Worm (Caenorhabditis elegans) whole organism, late embryonic: ENCODE measurements around the gene K10B4.3.

Experiments
- C38D4.7 ChIP-seq: fragments of 200-800 bp; sonication (Bioruptor generic); optimal IDR thresholded peaks from 2 replicates; lab custom pipeline; 2018; ENCODE audit warnings: mild to moderate bottlenecking, missing genetic modification characterization, moderate library complexity, missing compliant biosample characterization
- K02D7.2 ChIP-seq: sonication (generic microtip); optimal IDR thresholded peaks from 2 replicates; lab custom pipeline; 2017; ENCODE audit warnings: mild to moderate bottlenecking, missing genetic modification characterization, missing compliant biosample characterization
- Y22D7AL.16 ChIP-seq: sonication (generic microtip); optimal IDR thresholded peaks from 2 replicates; lab custom pipeline; 2016; ENCODE audit warnings: missing genetic modification characterization, missing compliant biosample characterization
- ceh-19 ChIP-seq: fragments of 200-800 bp; sonication (Bioruptor generic); optimal IDR thresholded peaks from 2 replicates; lab custom pipeline; 2018; ENCODE audit warnings: mild to moderate bottlenecking, missing genetic modification characterization, missing compliant biosample characterization
- ceh-22 ChIP-seq: sonication (generic microtip); optimal IDR thresholded peaks from 2 replicates; lab custom pipeline; 2017; ENCODE audit warnings: missing biosample characterization, missing genetic modification characterization
- ceh-30 ChIP-seq: fragments of 150-350 bp; optimal IDR thresholded peaks from 2 replicates; lab custom pipeline; 2014; ENCODE audit warnings: missing biosample characterization, missing genetic modification characterization
- ceh-31 ChIP-seq: sonication (generic microtip); optimal IDR thresholded peaks from 2 replicates; lab custom pipeline; 2016; ENCODE audit warnings: missing genetic modification characterization, missing compliant biosample characterization
- ceh-6 ChIP-seq: fragments of 200-800 bp; sonication (Bioruptor generic); optimal IDR thresholded peaks from 2 replicates; lab custom pipeline; 2018; ENCODE audit warnings: mild to moderate bottlenecking, missing genetic modification characterization, missing compliant biosample characterization
- dmd-4 ChIP-seq: sonication (generic microtip); optimal IDR thresholded peaks from 2 replicates; lab custom pipeline; 2016; ENCODE audit warnings: borderline replicate concordance, missing genetic modification characterization, missing compliant biosample characterization
- elt-2 ChIP-seq: sonication (generic microtip); optimal IDR thresholded peaks from 2 replicates; lab custom pipeline; 2016; ENCODE audit warnings: missing genetic modification reagents, missing genetic modification characterization, missing compliant biosample characterization
- elt-4 ChIP-seq: sonication (generic microtip); optimal IDR thresholded peaks from 2 replicates; lab custom pipeline; 2016; ENCODE audit warnings: missing genetic modification characterization, missing compliant biosample characterization
- ets-4 ChIP-seq: sonication (generic microtip); optimal IDR thresholded peaks from 2 replicates; lab custom pipeline; 2016; ENCODE audit warnings: missing genetic modification characterization, missing compliant biosample characterization
- fax-1 ChIP-seq: sonication (generic microtip); optimal IDR thresholded peaks from 2 replicates; lab custom pipeline; 2016; ENCODE audit warnings: missing genotype, missing genetic modification characterization, missing compliant biosample characterization
- lin-11 ChIP-seq: fragments of 200-800 bp; sonication (Bioruptor generic); optimal IDR thresholded peaks from 2 replicates; lab custom pipeline; 2018; ENCODE audit warnings: mild to moderate bottlenecking, missing genetic modification characterization, missing compliant biosample characterization
- madf-2 ChIP-seq: sonication (generic microtip); optimal IDR thresholded peaks from 2 replicates; lab custom pipeline; 2017; ENCODE audit warnings: missing genetic modification characterization, missing compliant biosample characterization
- mec-3 ChIP-seq: sonication (generic microtip); optimal IDR thresholded peaks from 2 replicates; lab custom pipeline; 2016; ENCODE audit warnings: borderline replicate concordance, missing genetic modification characterization, missing compliant biosample characterization
- nfya-1 ChIP-seq: sonication (generic microtip); optimal IDR thresholded peaks from 2 replicates; lab custom pipeline; 2017; ENCODE audit warnings: missing genetic modification characterization, mild to moderate bottlenecking, missing compliant biosample characterization, antibody characterized with exemption, moderate library complexity
- nhr-11 ChIP-seq: fragments of 150-350 bp; optimal IDR thresholded peaks from 2 replicates; lab custom pipeline; 2014; ENCODE audit warnings: missing biosample characterization, missing genetic modification characterization
- pag-3 ChIP-seq: sonication (generic microtip); optimal IDR thresholded peaks from 2 replicates; lab custom pipeline; 2016; ENCODE audit warnings: missing compliant biosample characterization, missing genetic modification characterization, borderline replicate concordance
- pat-9 ChIP-seq: fragments of 200-800 bp; sonication (Bioruptor generic); optimal IDR thresholded peaks from 2 replicates; lab custom pipeline; 2018; ENCODE audit warnings: mild to moderate bottlenecking, missing genetic modification characterization, moderate library complexity, missing compliant biosample characterization
- pax-1 ChIP-seq: fragments of 150-350 bp; optimal IDR thresholded peaks from 2 replicates; lab custom pipeline; 2014; ENCODE audit warnings: missing biosample characterization, missing genetic modification characterization
- pha-2 ChIP-seq: sonication (generic microtip); optimal IDR thresholded peaks from 2 replicates; lab custom pipeline; 2017; ENCODE audit warnings: mild to moderate bottlenecking, missing genetic modification characterization, missing compliant biosample characterization
- pros-1 ChIP-seq: fragments of 150-350 bp; optimal IDR thresholded peaks from 2 replicates; lab custom pipeline; 2014; ENCODE audit warnings: missing biosample characterization, missing genetic modification reagents, missing genetic modification characterization
- ref-2 ChIP-seq: sonication (generic microtip); optimal IDR thresholded peaks from 2 replicates; lab custom pipeline; 2016; ENCODE audit warnings: missing genetic modification characterization, missing compliant biosample characterization
- sdc-2 ChIP-seq: sonication (generic microtip); optimal IDR thresholded peaks from 2 replicates; lab custom pipeline; 2016; ENCODE audit warnings: missing genotype, missing genetic modification characterization, missing compliant biosample characterization
- syd-9 ChIP-seq: sonication (generic microtip); optimal IDR thresholded peaks from 2 replicates; lab custom pipeline; 2016; ENCODE audit warnings: mild to moderate bottlenecking, missing genetic modification characterization, moderate library complexity, missing compliant biosample characterization
- tbx-2 ChIP-seq: sonication (generic microtip); optimal IDR thresholded peaks from 2 replicates; lab custom pipeline; 2016; ENCODE audit warnings: missing genetic modification characterization, missing compliant biosample characterization
- tbx-7 ChIP-seq: sonication (generic microtip); optimal IDR thresholded peaks from 2 replicates; lab custom pipeline; 2016; ENCODE audit warnings: missing genotype, missing genetic modification characterization, missing compliant biosample characterization
- unc-3 ChIP-seq, 2 experiments: fragments of 200-800 bp in 1 of 2; sonication (Bioruptor generic) in 1 of 2; sonication (generic microtip) in 1 of 2; conservative IDR thresholded peaks in 1 of 2; optimal IDR thresholded peaks in 1 of 2; 2 replicates each; pipeline versions ENCODE4 v1.3.6 to Lab custom; 2016 to 2022; ENCODE audit warnings: missing compliant biosample characterization in 2 of 2, missing genetic modification characterization in 2 of 2, missing genetic modification reagents in 1 of 2
- unc-42 ChIP-seq: sonication (generic microtip); optimal IDR thresholded peaks from 2 replicates; lab custom pipeline; 2016; ENCODE audit warnings: missing genotype, missing genetic modification characterization, missing compliant biosample characterization
- unc-55 ChIP-seq: sonication (generic microtip); optimal IDR thresholded peaks from 2 replicates; lab custom pipeline; 2017; ENCODE audit warnings: missing biosample characterization, missing genetic modification reagents, missing genetic modification characterization

K10B4.3 gene

DNA sequence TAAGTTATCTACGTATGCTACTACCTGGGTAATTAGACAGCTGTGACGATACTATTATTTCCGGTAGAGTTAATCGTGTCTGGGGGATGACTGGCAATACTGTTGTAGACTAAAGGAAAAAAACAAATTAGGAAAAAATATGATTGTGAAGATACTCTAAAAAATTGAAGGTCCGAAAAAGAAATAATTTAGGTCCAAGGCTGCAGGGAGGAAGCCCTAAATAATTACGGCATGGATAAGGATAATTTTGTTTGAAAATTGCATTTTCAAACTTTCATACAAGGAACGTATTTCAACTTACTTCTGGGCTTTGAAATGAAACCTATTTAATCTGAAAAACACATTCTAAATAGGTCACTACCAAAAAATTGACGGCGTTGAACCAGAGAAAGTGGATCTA, 7.9 kb upstream of the K10B4.3 start, which contains the start of gene srd-3:
srd-3 (minus strand) TSS at position 101 of the 400 bp plus-strand sequence.
- TF ChIP-seq syd-9 (tag; lab: Kevin White, UChicago), result no peak
- no peak for TF ChIP-seq dmd-4 (tag; lab: Kevin White, UChicago)
- TF ChIP-seq Y22D7AL.16 (tag; lab: Kevin White, UChicago), result no peak
- no peak for TF ChIP-seq ets-4 (tag; lab: Kevin White, UChicago)
- no peak for TF ChIP-seq pag-3 (tag; lab: Kevin White, UChicago)
- no peak for TF ChIP-seq madf-2
- no peak for TF ChIP-seq elt-4
- no peak for TF ChIP-seq pros-1
- no peak for TF ChIP-seq pax-1 (tag; lab: Kevin White, UChicago)
- no peak for TF ChIP-seq C38D4.7 (GFP tag; lab: Kevin White, UChicago)
- no peak for TF ChIP-seq mec-3
- TF ChIP-seq K02D7.2 (tag; lab: Kevin White, UChicago), result no peak
- no peak for TF ChIP-seq ceh-6 (GFP tag; lab: Kevin White, UChicago)
- TF ChIP-seq pha-2 (tag; lab: Kevin White, UChicago), result no peak
- TF ChIP-seq ref-2 (tag; lab: Kevin White, UChicago), result no peak
- TF ChIP-seq elt-2, result no peak

DNA sequence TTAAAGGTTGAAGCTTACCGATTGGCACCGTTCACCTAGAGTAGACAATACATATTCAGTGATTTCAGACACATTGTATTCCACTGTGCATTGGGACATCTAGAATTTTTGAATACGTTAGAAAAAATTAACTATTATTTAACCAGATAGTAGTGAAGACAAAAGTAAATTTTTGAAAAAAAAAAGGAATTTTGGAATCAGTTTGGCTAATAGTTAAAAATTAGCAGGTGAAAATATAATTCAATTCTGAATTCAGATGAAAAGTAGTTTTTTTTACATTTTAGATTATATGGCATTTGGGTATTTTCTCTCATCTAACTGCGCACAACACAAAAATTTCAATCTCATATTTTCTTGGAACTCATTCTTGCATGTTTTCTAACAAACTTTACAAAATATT, 3.9 kb upstream of the K10B4.3 start, which contains the start of gene nmur-2:
nmur-2 (minus strand) TSS at position 101 of the 400 bp plus-strand sequence.
- no peak for TF ChIP-seq nhr-11
- TF ChIP-seq, all 69 proteins: peak for 0

DNA sequence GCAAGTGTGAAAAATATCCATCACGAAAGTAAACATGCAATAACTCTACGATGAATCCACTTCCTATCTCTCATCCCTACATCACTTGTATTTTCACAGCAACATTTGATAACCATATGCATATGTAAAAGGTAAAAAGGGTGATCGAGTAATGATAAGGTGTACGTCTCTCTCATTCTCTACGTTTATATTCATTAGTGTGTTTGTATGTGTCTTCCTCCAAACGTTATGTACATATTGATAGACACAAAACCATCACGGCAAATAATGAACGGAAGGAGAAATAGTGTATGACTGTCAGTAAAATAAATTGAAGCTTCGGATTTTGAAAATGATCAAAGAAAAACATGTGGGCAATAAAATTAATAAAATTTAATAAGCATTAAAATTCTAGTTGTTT, 1.5 kb upstream of the K10B4.3 start:
- peak; percentile 40 for TF ChIP-seq elt-2
- TF ChIP-seq fax-1 (tag; lab: Kevin White, UChicago), result no peak
- TF ChIP-seq syd-9 (tag; lab: Kevin White, UChicago), result no peak
- no peak for TF ChIP-seq unc-55 (GFP tag; lab: Kevin White, UChicago)
- TF ChIP-seq lin-11, result no peak
- TF ChIP-seq sdc-2, result no peak
- TF ChIP-seq tbx-7, result no peak
- no peak for TF ChIP-seq ceh-31
- TF ChIP-seq ceh-30 (tag; lab: Kevin White, UChicago), result no peak
- no peak for TF ChIP-seq ceh-19 (GFP tag; lab: Kevin White, UChicago)
- peak; percentile 24 for TF ChIP-seq tbx-2 (tag; lab: Kevin White, UChicago)
- TF ChIP-seq unc-3 (GFP tag; conservative IDR thresholded peaks at IDR 0.05; lab: Robert Waterston, UW), result no peak
- no peak for TF ChIP-seq unc-3 (tag; optimal IDR thresholded peaks at IDR 0.05; lab: Kevin White, UChicago)

DNA sequence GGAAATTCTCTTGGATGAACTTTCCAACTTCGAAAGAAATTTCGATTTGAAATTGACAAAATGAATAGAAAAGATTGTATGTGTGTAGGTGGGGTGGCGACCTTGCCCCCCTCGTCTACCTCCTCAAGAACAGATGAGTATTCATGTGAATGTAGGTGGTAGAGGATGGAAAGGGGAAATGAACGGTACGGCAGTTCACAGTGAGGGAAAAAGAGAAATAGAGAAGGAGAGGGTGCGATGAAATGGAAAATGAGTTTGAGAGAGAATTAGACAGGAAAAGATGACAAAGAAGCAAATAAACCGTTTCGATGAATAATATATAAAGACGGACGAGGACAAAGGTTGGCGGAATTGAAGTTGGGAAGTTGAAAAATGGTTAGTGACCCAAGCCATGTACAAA, 987 bp upstream of the K10B4.3 start:
- TF ChIP-seq ceh-31, result peak; percentile 40
- no peak for TF ChIP-seq pha-2 (tag; lab: Kevin White, UChicago)
- peak; percentile 31 for TF ChIP-seq nfya-1 (tag; lab: Kevin White, UChicago)
- TF ChIP-seq, all 69 proteins: peak for 2

DNA sequence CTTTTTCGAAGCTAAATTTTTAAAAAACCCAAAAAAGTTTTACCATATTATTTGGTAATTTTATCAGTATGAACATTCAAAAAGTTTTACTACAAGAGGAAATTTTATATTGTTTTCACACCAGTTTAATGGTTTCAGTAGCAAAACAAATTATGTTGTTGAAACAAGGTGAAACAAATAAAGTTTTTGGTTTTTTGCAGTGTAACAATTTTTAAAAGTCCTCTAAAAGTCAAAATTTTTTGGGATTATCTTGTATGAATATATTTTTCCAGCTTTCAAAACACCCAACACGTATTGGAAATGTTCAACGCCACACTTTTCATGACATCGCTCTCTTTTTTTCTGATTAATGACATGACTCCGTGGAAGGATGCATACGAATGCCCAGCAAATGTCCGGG, 4.1 kb downstream of the K10B4.3 start, which contains the start of gene srt-54:
srt-54 (plus strand) TSS at position 301 of the 400 bp plus-strand sequence.
- no peak for TF ChIP-seq madf-2
- TF ChIP-seq tbx-7, result no peak
- no peak for TF ChIP-seq ceh-22
- TF ChIP-seq pat-9 (tag; lab: Kevin White, UChicago), result no peak
- no peak for TF ChIP-seq unc-42 (tag; lab: Kevin White, UChicago)

DNA sequence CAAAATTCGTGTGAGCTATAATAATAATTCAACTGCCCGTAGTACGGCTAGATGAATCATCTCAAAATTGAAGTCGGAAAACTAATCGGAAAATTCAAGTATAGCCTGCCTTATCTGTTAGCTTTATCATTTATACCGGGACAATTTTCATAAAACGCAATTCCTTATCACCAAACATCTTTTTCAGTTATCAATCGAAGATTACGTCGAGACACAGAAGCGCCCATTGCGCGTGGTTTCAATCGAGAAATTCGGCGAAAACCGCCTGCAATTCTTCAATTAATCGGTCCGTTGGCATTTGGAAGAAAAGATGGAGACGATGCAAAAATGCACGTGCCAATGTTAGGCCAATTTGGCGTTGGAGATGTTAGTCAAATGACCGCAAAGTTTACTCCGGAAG, 8.8 kb downstream of the K10B4.3 start:
- no peak for TF ChIP-seq nfya-1 (tag; lab: Kevin White, UChicago)
- peak; percentile 18 for TF ChIP-seq elt-2
- TF ChIP-seq nhr-11, result no peak
